Fruit fly (Drosophila melanogaster) whole organism, embryonic: ENCODE results near the gene CG43814.

Experiments
- B-H2 ChIP-seq: fragments of 200-800 bp; sonication (Bioruptor generic); optimal IDR thresholded peaks from 2 replicates; lab custom pipeline; 2018; ENCODE audit warnings: missing biosample characterization, mild to moderate bottlenecking, missing genetic modification characterization
- BtbVII ChIP-seq: fragments of 200-800 bp; sonication (Bioruptor generic); optimal IDR thresholded peaks from 3 replicates; lab custom pipeline; 2017; ENCODE audit warnings: missing biosample characterization, mild to moderate bottlenecking, missing genetic modification characterization
- CG10366 ChIP-seq: fragments of 200-800 bp; sonication (Bioruptor generic); IDR thresholded peaks from 2 replicates; pipeline ENCODE4 v1.3.6; 2022; ENCODE audit warnings: missing biosample characterization, missing genetic modification characterization
- CG11247 ChIP-seq: fragments of 200-800 bp; sonication (Bioruptor generic); IDR thresholded peaks from 2 replicates; pipeline ENCODE4 v1.3.6; 2022; ENCODE audit warnings: missing biosample characterization, missing genetic modification characterization
- CG11504 ChIP-seq: fragments of 200-800 bp; sonication (Bioruptor generic); optimal IDR thresholded peaks from 3 replicates; lab custom pipeline; 2019; ENCODE audit warnings: missing biosample characterization, mild to moderate bottlenecking, missing genetic modification characterization, moderate library complexity
- CG12391 ChIP-seq: fragments of 200-800 bp; sonication (Bioruptor generic); optimal IDR thresholded peaks from 3 replicates; lab custom pipeline; 2018; ENCODE audit warnings: missing biosample characterization, mild to moderate bottlenecking, missing genetic modification characterization, moderate library complexity
- CG12744 ChIP-seq: fragments of 200-800 bp; sonication (Bioruptor generic); optimal IDR thresholded peaks from 2 replicates; lab custom pipeline; 2016; ENCODE audit warnings: missing biosample characterization, missing genetic modification characterization
- CG14441 ChIP-seq: fragments of 200-800 bp; sonication (Bioruptor generic); IDR thresholded peaks from 2 replicates; pipeline ENCODE4 v1.3.6; 2022; ENCODE audit warnings: missing biosample characterization, missing genetic modification characterization
- CG15601 ChIP-seq: fragments of 200-800 bp; sonication (Bioruptor generic); optimal IDR thresholded peaks from 3 replicates; lab custom pipeline; 2019; ENCODE audit warnings: missing biosample characterization, mild to moderate bottlenecking, missing genetic modification characterization, moderate library complexity
- CG17359 ChIP-seq: fragments of 200-800 bp; sonication (Bioruptor generic); optimal IDR thresholded peaks from 3 replicates; lab custom pipeline; 2018; ENCODE audit warnings: missing biosample characterization, mild to moderate bottlenecking, missing genetic modification characterization, moderate library complexity
- CG18599 ChIP-seq: fragments of 200-800 bp; sonication (Bioruptor generic); optimal IDR thresholded peaks from 3 replicates; lab custom pipeline; 2017; ENCODE audit warnings: missing biosample characterization, missing genetic modification characterization, mild to moderate bottlenecking, moderate library complexity, missing genetic modification reagents
- CG2129 ChIP-seq: fragments of 200-800 bp; sonication (Bioruptor generic); IDR thresholded peaks from 2 replicates; pipeline ENCODE4 v1.3.6; 2022; ENCODE audit warnings: missing biosample characterization, missing genetic modification characterization; ENCODE audit not compliant: partially characterized antibody
- CG32767 ChIP-seq: fragments of 200-800 bp; sonication (Bioruptor generic); IDR thresholded peaks from 2 replicates; pipeline ENCODE4 v1.3.6; 2022; ENCODE audit warnings: missing biosample characterization, missing genetic modification characterization
- CG34376 ChIP-seq: fragments of 200-800 bp; sonication (Bioruptor generic); optimal IDR thresholded peaks from 2 replicates; lab custom pipeline; 2018; ENCODE audit warnings: missing biosample characterization, mild to moderate bottlenecking, missing genetic modification characterization
- CG3838 ChIP-seq: fragments of 200-800 bp; sonication (Bioruptor generic); optimal IDR thresholded peaks from 3 replicates; lab custom pipeline; 2016; ENCODE audit warnings: missing biosample characterization, missing genetic modification characterization
- CG6272 ChIP-seq: fragments of 200-800 bp; sonication (Bioruptor generic); IDR thresholded peaks from 2 replicates; pipeline ENCODE4 v1.3.6; 2022; ENCODE audit warnings: missing biosample characterization, missing genetic modification characterization
- CG6854 ChIP-seq: fragments of 200-800 bp; sonication (Bioruptor generic); optimal IDR thresholded peaks from 3 replicates; lab custom pipeline; 2017; ENCODE audit warnings: missing biosample characterization, mild to moderate bottlenecking, missing genetic modification characterization
- CG7372 ChIP-seq: fragments of 200-800 bp; sonication (Bioruptor generic); IDR thresholded peaks from 2 replicates; pipeline ENCODE4 v1.3.6; 2022; ENCODE audit warnings: missing biosample characterization, missing genetic modification characterization
- CG7839 ChIP-seq: fragments of 200-800 bp; sonication (Bioruptor generic); optimal IDR thresholded peaks from 3 replicates; lab custom pipeline; 2018; ENCODE audit warnings: missing biosample characterization, mild to moderate bottlenecking, missing genetic modification characterization, moderate library complexity
- CG7963 ChIP-seq: fragments of 200-800 bp; sonication (Bioruptor generic); IDR thresholded peaks from 3 replicates; pipeline ENCODE4 v1.3.6; 2022; ENCODE audit warnings: missing biosample characterization, missing genetic modification characterization; ENCODE audit not compliant: partially characterized antibody
- CG8281 ChIP-seq: fragments of 200-800 bp; sonication (Bioruptor generic); optimal IDR thresholded peaks from 2 replicates; lab custom pipeline; 2018; ENCODE audit warnings: missing biosample characterization, mild to moderate bottlenecking, missing genetic modification characterization, moderate library complexity
- CG8478 ChIP-seq: fragments of >200 bp; optimal IDR thresholded peaks from 2 replicates; lab custom pipeline; 2018
- D19A ChIP-seq: fragments of 200-800 bp; optimal IDR thresholded peaks from 3 replicates; lab custom pipeline; 2019; ENCODE audit warnings: missing biosample characterization, mild to moderate bottlenecking, missing genetic modification characterization, moderate library complexity
- Dbx ChIP-seq: fragments of 200-800 bp; sonication (Bioruptor generic); IDR thresholded peaks from 3 replicates; pipeline ENCODE4 v1.3.6; 2022; ENCODE audit warnings: missing biosample characterization, missing genetic modification characterization
- E2f2 ChIP-seq: fragments of 200-800 bp; sonication (Bioruptor generic); IDR thresholded peaks from 2 replicates; pipeline ENCODE4 v1.3.6; 2022; ENCODE audit warnings: missing biosample characterization, missing genetic modification characterization
- ERR ChIP-seq: fragments of 200-800 bp; sonication (Bioruptor generic); optimal IDR thresholded peaks from 2 replicates; lab custom pipeline; 2016; ENCODE audit warnings: missing biosample characterization, missing genetic modification characterization
- Ets65A ChIP-seq: fragments of 200-800 bp; sonication (Bioruptor generic); peaks from one replicate; lab custom pipeline; 2016; ENCODE audit warnings: missing biosample characterization, missing genetic modification characterization
- HLH54F ChIP-seq: fragments of 200-800 bp; sonication (Bioruptor generic); optimal IDR thresholded peaks from 3 replicates; lab custom pipeline; 2016; ENCODE audit warnings: missing biosample characterization, missing genetic modification characterization
- HmgZ ChIP-seq: fragments of 200-800 bp; sonication (Bioruptor generic); optimal IDR thresholded peaks from 2 replicates; lab custom pipeline; 2018; ENCODE audit warnings: missing biosample characterization, mild to moderate bottlenecking, missing genetic modification characterization
- Mrtf ChIP-seq: fragments of 200-800 bp; sonication (Bioruptor generic); IDR thresholded peaks from 3 replicates; pipeline ENCODE4 v1.3.6; 2022; ENCODE audit warnings: missing biosample characterization, missing genetic modification characterization
- NfI ChIP-seq: fragments of 200-800 bp; sonication (Bioruptor generic); optimal IDR thresholded peaks from 3 replicates; lab custom pipeline; 2018; ENCODE audit warnings: missing biosample characterization, mild to moderate bottlenecking, missing genetic modification characterization, moderate library complexity
- Xrp1 ChIP-seq: fragments of 200-800 bp; sonication (Bioruptor generic); IDR thresholded peaks from 2 replicates; pipeline ENCODE4 v1.3.6; 2022; ENCODE audit warnings: missing biosample characterization, missing genetic modification characterization
- ash1 ChIP-seq: fragments of 200-800 bp; sonication (Bioruptor generic); optimal IDR thresholded peaks from 2 replicates; lab custom pipeline; 2018; ENCODE audit warnings: missing biosample characterization, mild to moderate bottlenecking, missing genetic modification characterization
- az2 ChIP-seq: fragments of 200-800 bp; sonication (Bioruptor generic); optimal IDR thresholded peaks from 3 replicates; lab custom pipeline; 2016; ENCODE audit warnings: missing biosample characterization, missing genetic modification characterization
- chm ChIP-seq: fragments of 200-800 bp; sonication (Bioruptor generic); IDR thresholded peaks from 2 replicates; pipeline ENCODE4 v1.3.6; 2022; ENCODE audit warnings: missing biosample characterization, missing genetic modification characterization
- dmrt99B ChIP-seq: fragments of 200-800 bp; sonication (Bioruptor generic); optimal IDR thresholded peaks from 2 replicates; lab custom pipeline; 2018; ENCODE audit warnings: missing biosample characterization, mild to moderate bottlenecking, missing genetic modification characterization, moderate library complexity
- dpn ChIP-seq, 2 experiments: fragments of 200-800 bp; sonication (Bioruptor generic); optimal IDR thresholded peaks; 3 replicates each; lab custom pipeline; 2016; ENCODE audit warnings: missing biosample characterization in 2 of 2, missing genetic modification characterization in 2 of 2
- exex ChIP-seq: fragments of 200-800 bp; sonication (Bioruptor generic); optimal IDR thresholded peaks from 4 replicates; lab custom pipeline; 2018; ENCODE audit warnings: missing biosample characterization, mild to moderate bottlenecking, missing genetic modification characterization, moderate library complexity
- fd3F ChIP-seq: fragments of 200-800 bp; sonication (Bioruptor generic); optimal IDR thresholded peaks from 2 replicates; lab custom pipeline; 2018; ENCODE audit warnings: missing biosample characterization, mild to moderate bottlenecking, missing genetic modification characterization, moderate library complexity
- ftz-f1 ChIP-seq: fragments of 200-800 bp; sonication (Bioruptor generic); optimal IDR thresholded peaks from 2 replicates; lab custom pipeline; 2016; ENCODE audit warnings: missing biosample characterization, missing genetic modification characterization
- fu2 ChIP-seq: fragments of 200-800 bp; sonication (Bioruptor generic); optimal IDR thresholded peaks from 2 replicates; lab custom pipeline; 2016; ENCODE audit warnings: missing biosample characterization, missing genetic modification characterization
- grn ChIP-seq: fragments of 200-800 bp; sonication (Bioruptor generic); optimal IDR thresholded peaks from 3 replicates; lab custom pipeline; 2017; ENCODE audit warnings: missing biosample characterization, missing genetic modification characterization
- gt ChIP-seq: fragments of 200-800 bp; sonication (Bioruptor generic); IDR thresholded peaks from 2 replicates; pipeline ENCODE4 v1.3.6; 2022; ENCODE audit warnings: missing biosample characterization, missing genetic modification characterization
- hb ChIP-seq: fragments of 200-800 bp; sonication (Bioruptor generic); IDR thresholded peaks from 3 replicates; pipeline ENCODE4 v1.3.6; 2022; ENCODE audit warnings: missing biosample characterization, missing genetic modification characterization; ENCODE audit not compliant: partially characterized antibody
- her ChIP-seq: fragments of 200-800 bp; sonication (Bioruptor generic); optimal IDR thresholded peaks from 2 replicates; lab custom pipeline; 2016; ENCODE audit warnings: missing biosample characterization, missing genetic modification characterization
- lbe ChIP-seq: fragments of 200-800 bp; sonication (Bioruptor generic); optimal IDR thresholded peaks from 2 replicates; lab custom pipeline; 2016; ENCODE audit warnings: missing biosample characterization, mild to moderate bottlenecking, missing genetic modification characterization
- lola ChIP-seq, 3 experiments: fragments of >200 bp in 2 of 3; fragments of 200-800 bp in 1 of 3; sonication (Bioruptor generic) in 1 of 3; optimal IDR thresholded peaks; 2 replicates each; lab custom pipeline; 2017 to 2019; ENCODE audit warnings: missing biosample characterization in 3 of 3, missing genetic modification characterization in 3 of 3, mild to moderate bottlenecking in 1 of 3, moderate library complexity in 1 of 3
- maf-S ChIP-seq: fragments of 200-800 bp; sonication (Bioruptor generic); optimal IDR thresholded peaks from 2 replicates; lab custom pipeline; 2016; ENCODE audit warnings: missing biosample characterization, missing genetic modification characterization
- mirr ChIP-seq: fragments of 200-800 bp; sonication (Bioruptor generic); optimal IDR thresholded peaks from 3 replicates; lab custom pipeline; 2018; ENCODE audit warnings: missing biosample characterization, mild to moderate bottlenecking, missing genetic modification characterization
- p53 ChIP-seq: fragments of 200-800 bp; sonication (Bioruptor generic); optimal IDR thresholded peaks from 2 replicates; lab custom pipeline; 2016; ENCODE audit warnings: missing biosample characterization, missing genetic modification characterization
- pita ChIP-seq: fragments of 200-800 bp; sonication (Bioruptor generic); optimal IDR thresholded peaks from 2 replicates; lab custom pipeline; 2017; ENCODE audit warnings: missing biosample characterization, mild to moderate bottlenecking, missing genetic modification characterization
- run ChIP-seq: fragments of 200-800 bp; sonication (Bioruptor generic); optimal IDR thresholded peaks from 3 replicates; lab custom pipeline; 2018; ENCODE audit warnings: missing biosample characterization, mild to moderate bottlenecking, missing genetic modification characterization

The CG43814 gene

DNA sequence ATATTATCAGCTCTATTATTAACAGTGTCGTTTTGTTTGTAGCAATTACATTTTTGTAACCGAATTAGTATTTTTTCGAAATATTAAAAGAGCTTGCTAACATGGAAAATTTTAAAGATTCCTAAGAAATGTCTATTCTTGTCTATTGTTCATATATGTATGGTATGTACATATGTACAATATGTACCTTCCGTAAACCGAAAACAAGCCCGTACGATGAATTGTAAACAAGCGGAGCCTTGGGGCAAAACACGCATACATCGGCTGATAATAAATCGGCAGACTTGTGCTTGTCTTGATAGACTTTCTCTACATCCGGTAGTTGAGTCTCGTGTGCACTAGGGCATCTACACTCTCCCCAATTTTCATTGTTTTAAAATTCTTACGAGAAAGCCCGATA is 17.7 kb upstream of the CG43814 start (continued):
- TF ChIP-seq CG12744 (GFP tag; lab: Kevin White, UChicago): no peak
- TF ChIP-seq CG12391 (tag; lab: Kevin White, UChicago): no peak
- no peak for TF ChIP-seq fu2
- TF ChIP-seq hb (GFP tag; lab: Robert Waterston, UW): no peak
- no peak for TF ChIP-seq CG8478
- TF ChIP-seq HmgZ (tag; lab: Kevin White, UChicago): no peak
- peak; percentile 72 for TF ChIP-seq CG18599 (GFP tag; lab: Kevin White, UChicago)
- no peak for TF ChIP-seq HLH54F (GFP tag; lab: Kevin White, UChicago)
- TF ChIP-seq CG34376: no peak
- TF ChIP-seq exex (tag; lab: Kevin White, UChicago): no peak
- no peak for TF ChIP-seq maf-S (GFP tag; lab: Kevin White, UChicago)
- TF ChIP-seq CG10366 (GFP tag; lab: Robert Waterston, UW): no peak
- TF ChIP-seq mirr: peak; percentile 76
- no peak for TF ChIP-seq lbe (GFP tag; lab: Kevin White, UChicago)
- peak; percentile 7 for TF ChIP-seq BtbVII (GFP tag; lab: Kevin White, UChicago)
- TF ChIP-seq CG17359: peak; percentile 68
- TF ChIP-seq Dbx (GFP tag; lab: Robert Waterston, UW): no peak
- no peak for TF ChIP-seq run (tag; lab: Kevin White, UChicago)
- peak; percentile 36 for TF ChIP-seq CG11504 (tag; lab: Kevin White, UChicago)
- peak; percentile 6 for TF ChIP-seq CG6854 (GFP tag; lab: Kevin White, UChicago)
- no peak for TF ChIP-seq grn (GFP tag; lab: Kevin White, UChicago)
- TF ChIP-seq CG7963 (GFP tag; lab: Robert Waterston, UW): no peak
- TF ChIP-seq dpn (GFP tag; optimal IDR thresholded peaks at IDR 0.05; lab: Kevin White, UChicago): peak in 1 of 2 experiments; percentile 18
- TF ChIP-seq CG14441: no peak; the same call in 1 of the 2 replicates
- TF ChIP-seq Mrtf (GFP tag; lab: Robert Waterston, UW): peak; percentile 60; the same call in 1 of the 3 replicates
- no peak for TF ChIP-seq her (GFP tag; lab: Kevin White, UChicago)
- TF ChIP-seq CG2129 (GFP tag; lab: Robert Waterston, UW): no peak
- TF ChIP-seq p53 (GFP tag; lab: Kevin White, UChicago): no peak
- no peak for TF ChIP-seq gt (GFP tag; lab: Robert Waterston, UW)
- TF ChIP-seq CG11247 (GFP tag; lab: Robert Waterston, UW): peak; percentile 29; the same call in 1 of the 2 replicates
- no peak for TF ChIP-seq CG6272
- TF ChIP-seq ERR (GFP tag; lab: Kevin White, UChicago): no peak
- no peak for TF ChIP-seq B-H2 (GFP tag; lab: Kevin White, UChicago)
- no peak for TF ChIP-seq CG7372 (GFP tag; lab: Robert Waterston, UW)
- TF ChIP-seq ftz-f1 (GFP tag; lab: Kevin White, UChicago): no peak
- peak; percentile 4 for TF ChIP-seq CG3838 (GFP tag; lab: Kevin White, UChicago)
- peak; percentile 26 for TF ChIP-seq dmrt99B (tag; lab: Kevin White, UChicago)
- no peak for TF ChIP-seq CG8281 (tag; lab: Kevin White, UChicago)
- no peak for TF ChIP-seq ash1 (GFP tag; lab: Kevin White, UChicago)
- TF ChIP-seq lola (GFP tag; optimal IDR thresholded peaks at IDR 0.05; lab: Kevin White, UChicago): peak in 1 of 3 experiments; percentile 40
- TF ChIP-seq CG15601 (tag; lab: Kevin White, UChicago): peak; percentile 78
- peak; percentile 42; the same call in 1 of the 2 replicates for TF ChIP-seq chm (GFP tag; lab: Robert Waterston, UW)
- peak; percentile 32 for TF ChIP-seq D19A (tag; lab: Kevin White, UChicago)
- no peak for TF ChIP-seq az2 (GFP tag; lab: Kevin White, UChicago)
- TF ChIP-seq Ets65A (GFP tag; lab: Kevin White, UChicago): no peak
- TF ChIP-seq CG32767 (GFP tag; lab: Robert Waterston, UW): no peak
- TF ChIP-seq E2f2 (GFP tag; lab: Robert Waterston, UW): no peak
- peak; percentile 77 for TF ChIP-seq Xrp1 (GFP tag; lab: Robert Waterston, UW)
- no peak for TF ChIP-seq NfI (GFP tag; lab: Kevin White, UChicago)
- TF ChIP-seq CG7839: no peak
- no peak for TF ChIP-seq pita (GFP tag; lab: Kevin White, UChicago)
- peak; percentile 50 for TF ChIP-seq fd3F (GFP tag; lab: Kevin White, UChicago)
